Worm (Caenorhabditis elegans) whole organism, L1 larva: ENCODE data around the gene far-7.

Experiments
- ceh-82 ChIP-seq, 3 experiments: fragments of 150-350 bp in 1 of 3; sonication (generic microtip) in 2 of 3; optimal IDR thresholded peaks; 2 replicates each; lab custom pipeline; 2014 to 2017; ENCODE audit warnings: missing biosample characterization in 3 of 3, missing genetic modification characterization in 3 of 3
- ets-5 ChIP-seq: fragments of 200-800 bp; sonication (Bioruptor generic); IDR thresholded peaks from 2 replicates; pipeline ENCODE4 v1.3.6; 2022; ENCODE audit warnings: missing genetic modification characterization, missing compliant biosample characterization
- lin-15B ChIP-seq: fragments of 150-350 bp; sonication (generic microtip); optimal IDR thresholded peaks from 3 replicates; lab custom pipeline; 2014; ENCODE audit warnings: missing biosample characterization, missing genetic modification characterization
- nhr-76 ChIP-seq: sonication (generic microtip); optimal IDR thresholded peaks from 2 replicates; lab custom pipeline; 2017; ENCODE audit warnings: missing biosample characterization, missing genetic modification characterization
- snpc-4 ChIP-seq: fragments of 150-350 bp; optimal IDR thresholded peaks from 2 replicates; lab custom pipeline; 2014; ENCODE audit warnings: missing biosample characterization, missing genetic modification characterization
- unc-30 ChIP-seq: sonication (generic microtip); optimal IDR thresholded peaks from 2 replicates; lab custom pipeline; 2017; ENCODE audit warnings: missing biosample characterization, missing genetic modification characterization
- zag-1 ChIP-seq: fragments of 150-350 bp; optimal IDR thresholded peaks from 2 replicates; lab custom pipeline; 2014; ENCODE audit warnings: missing biosample characterization, missing genetic modification characterization

ce11 chrII:347734-348133 lies 28.1 kb downstream of the far-7 start, which contains the start of gene D1069.3:
- no peak for TF ChIP-seq lin-15B
- TF ChIP-seq nhr-76 (tag; lab: Kevin White, UChicago): no peak
- TF ChIP-seq snpc-4: no peak
- peak; percentile 31 to 52 (median 41) for TF ChIP-seq ceh-82 (tag; optimal IDR thresholded peaks at IDR 0.05; lab: Kevin White, UChicago)
- no peak for TF ChIP-seq ets-5 (GFP tag; lab: Robert Waterston, UW)
- TF ChIP-seq zag-1 (tag; lab: Kevin White, UChicago): no peak
- no peak for TF ChIP-seq unc-30 (tag; lab: Kevin White, UChicago)
